ENCODE assay signal across 1 fruit fly cellular context in the genomic region with DNA sequence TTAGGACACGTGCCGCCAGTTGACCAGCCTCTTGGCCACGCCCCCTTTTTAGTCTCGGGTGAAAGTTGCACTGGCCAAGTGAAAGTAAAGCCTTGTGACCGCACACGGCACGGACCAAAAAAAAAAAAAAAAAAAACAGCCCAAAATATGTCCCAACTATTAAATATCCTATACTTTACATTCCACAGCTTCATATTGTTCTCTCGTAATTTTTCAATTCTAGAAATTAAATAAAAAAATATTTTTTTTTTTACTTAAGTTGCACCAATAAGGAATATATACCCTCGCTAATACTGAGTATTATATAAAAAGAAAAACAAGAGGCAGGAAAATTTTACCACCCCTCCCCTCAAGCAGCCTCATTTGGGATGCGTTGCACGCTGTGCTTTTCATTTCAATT.
TF ChIP-seq lines count a peak whose summit lies in the region.

No protein-coding gene starts in this region.

TF ChIP-seq in whole organism, embryonic, 481 proteins besides CTCF, POLR2A, EP300 and RAD21 (continued from another document):
- no peak for TF ChIP-seq ac (GFP tag; optimal IDR thresholded peaks at IDR 0.05; lab: Kevin White, UChicago)
TF ChIP-seq in whole organism, embryonic: peak in this region for 17.
